Fruit fly (Drosophila melanogaster): ENCODE measurements around the gene wat.

Gene wat

DNA sequence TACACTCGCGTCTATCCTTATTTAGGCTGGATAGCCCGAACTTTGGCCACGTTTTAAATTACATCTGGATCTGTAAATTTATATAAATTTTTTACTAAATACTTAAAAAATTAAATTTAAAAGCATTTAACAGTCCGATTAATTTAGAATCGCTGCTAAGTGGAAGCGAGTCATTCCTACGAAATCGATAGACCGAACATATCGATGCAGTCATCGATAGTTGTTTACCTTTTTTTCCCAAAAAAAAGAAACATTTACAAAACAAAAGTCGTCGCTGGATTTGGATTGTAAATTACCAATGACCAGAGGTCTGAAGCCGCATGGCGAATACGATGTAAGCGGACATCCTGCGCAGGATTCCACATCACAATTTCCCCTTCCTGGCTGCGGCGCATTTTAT, 35.5 kb upstream of the wat start, which contains the start of gene Sirt7 (continued):
- TF ChIP-seq CG30403 (GFP tag; optimal IDR thresholded peaks at IDR 0.05) (no peak), tna (GFP tag; IDR thresholded peaks at IDR 0.05; ENCODE audit: partially characterized antibody) (peak; percentile 93), Sry-δ (GFP tag; optimal IDR thresholded peaks at IDR 0.05) (peak; percentile 75), bab2 (GFP tag; optimal IDR thresholded peaks at IDR 0.05) (no peak), knrl (GFP tag; IDR thresholded peaks at IDR 0.05; ENCODE audit: partially characterized antibody) (peak; percentile 94), CG10321 (GFP tag; IDR thresholded peaks at IDR 0.05) (no peak), Ets65A (GFP tag) (no peak), HLH4C (GFP tag; IDR thresholded peaks at IDR 0.05; ENCODE audit: partially characterized antibody) (peak; percentile 93), wek (GFP tag; optimal IDR thresholded peaks at IDR 0.05) (no peak), CG16813 (GFP tag; IDR thresholded peaks at IDR 0.05; ENCODE audit: partially characterized antibody) (peak; percentile 92), CG8281 (tag; optimal IDR thresholded peaks at IDR 0.05) (no peak), CG32772 (GFP tag; IDR thresholded peaks at IDR 0.05) (0 out of 2 replicates have a peak, but pooled peaks have one; percentile 21), CG4854 (GFP tag; optimal IDR thresholded peaks at IDR 0.05) (no peak), bcd (GFP tag; optimal IDR thresholded peaks at IDR 0.05) (no peak), CG12155 (GFP tag; optimal IDR thresholded peaks at IDR 0.05) (peak; percentile 5), pros (GFP tag; optimal IDR thresholded peaks at IDR 0.05) (no peak), CG1792 (GFP tag; optimal IDR thresholded peaks at IDR 0.05) (no peak), CG14710 (tag; optimal IDR thresholded peaks at IDR 0.05) (peak; percentile 49), E2f2 (GFP tag; IDR thresholded peaks at IDR 0.05) (peak; percentile 30; the same call in 1 of the 2 replicates), dan (GFP tag; IDR thresholded peaks at IDR 0.05) (no peak), vfl (GFP tag; optimal IDR thresholded peaks at IDR 0.05) (no peak), Hand (GFP tag; optimal IDR thresholded peaks at IDR 0.05) (no peak), fd3F (GFP tag; optimal IDR thresholded peaks at IDR 0.05) (no peak), Atf-2 (GFP tag; optimal IDR thresholded peaks at IDR 0.05) (no peak), MBD-R2 (GFP tag; IDR thresholded peaks at IDR 0.05) (peak; percentile 90), D (optimal IDR thresholded peaks at IDR 0.05) (no peak), D (GFP tag; optimal IDR thresholded peaks at IDR 0.05) (no peak), CG31388 (GFP tag; optimal IDR thresholded peaks at IDR 0.05) (no peak), chinmo (GFP tag; IDR thresholded peaks at IDR 0.05; ENCODE audit: partially characterized antibody) (peak; percentile 92; the same call in 3 of the 4 replicates), fu2 (GFP tag; optimal IDR thresholded peaks at IDR 0.05) (no peak), CG6689 (GFP tag; IDR thresholded peaks at IDR 0.05) (no peak), ara (GFP tag; IDR thresholded peaks at IDR 0.05) (no peak), chn (GFP tag; optimal IDR thresholded peaks at IDR 0.05) (no peak), Lim3 (GFP tag; IDR thresholded peaks at IDR 0.05) (no peak), GATAe (GFP tag; conservative IDR thresholded peaks at IDR 0.05) (no peak), CG17361 (GFP tag; IDR thresholded peaks at IDR 0.05) (no peak), CG7357 (GFP tag; IDR thresholded peaks at IDR 0.05) (peak; percentile 63; the same call in 2 of the 3 replicates), CG11560 (tag; IDR thresholded peaks at IDR 0.05) (no peak), HHEX (GFP tag; optimal IDR thresholded peaks at IDR 0.05) (no peak), CG1647 (GFP tag; optimal IDR thresholded peaks at IDR 0.05) (no peak), phol (tag; optimal IDR thresholded peaks at IDR 0.05) (peak; percentile 13)

DNA sequence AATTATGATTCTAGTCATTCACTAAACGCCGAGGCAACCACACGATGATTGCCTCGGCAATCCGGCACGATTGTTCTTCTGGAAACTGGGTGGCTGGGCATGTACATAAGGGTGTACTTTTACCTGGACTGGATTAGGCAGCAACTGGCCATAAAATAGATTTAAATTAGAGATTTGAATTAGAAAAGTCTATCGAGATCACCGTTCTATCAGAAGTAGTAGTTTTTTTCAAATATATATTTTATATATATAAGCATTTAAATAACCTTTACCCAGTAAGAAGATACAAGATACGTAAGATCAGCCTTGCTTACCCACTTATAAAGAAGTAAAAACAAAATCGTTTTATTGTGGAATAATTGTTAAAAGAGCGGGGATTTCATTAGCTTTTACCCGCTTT, 33.8 kb upstream of the wat start, which contains the start of gene CG11843:
Gene CG11843 (plus strand): TSS at position 301 of the 400 bp plus-strand sequence.
- TF ChIP-seq gfzf (GFP tag; optimal IDR thresholded peaks at IDR 0.05), result no peak
- no peak for TF ChIP-seq CG14860 (GFP tag; IDR thresholded peaks at IDR 0.05; ENCODE audit: partially characterized antibody)
- no peak for TF ChIP-seq Hr3 (GFP tag; optimal IDR thresholded peaks at IDR 0.05)
- TF ChIP-seq CG7928 (GFP tag; optimal IDR thresholded peaks at IDR 0.05), result no peak
- TF ChIP-seq Tbp (GFP tag; optimal IDR thresholded peaks at IDR 0.05), result no peak
- no peak for TF ChIP-seq phol (tag; optimal IDR thresholded peaks at IDR 0.05)

Measured in whole organism, embryonic.